Worm (Caenorhabditis elegans): ENCODE measurements around the gene M05D6.3.
A peak's percentile ranks its signal among the peaks of the same experiment; 100 is the strongest.

Gene M05D6.3

DNA sequence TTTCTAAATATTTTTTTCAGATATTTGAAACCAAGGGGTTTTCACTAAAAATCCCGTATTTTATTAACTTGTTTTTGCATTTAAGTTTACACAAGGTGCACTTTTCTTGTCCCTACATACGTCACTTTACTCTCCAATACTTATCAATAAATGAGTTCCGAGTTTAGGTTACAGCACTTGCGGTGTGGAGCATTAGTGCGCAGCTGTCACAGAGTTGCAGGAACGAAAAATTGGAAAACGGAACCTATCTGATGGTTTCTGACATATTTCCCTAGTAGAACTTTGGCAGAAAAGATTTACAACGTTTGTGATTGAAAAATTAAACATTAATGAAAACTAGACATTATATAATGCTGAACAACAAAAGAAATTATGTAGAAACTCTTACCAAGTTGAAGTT is 22.6 kb downstream of the M05D6.3 start:
- TF ChIP-seq xnd-1 (tag; optimal IDR thresholded peaks at IDR 0.05) (no peak), lsl-1 (GFP tag; optimal IDR thresholded peaks at IDR 0.05) (no peak), aptf-3 (GFP tag; IDR thresholded peaks at IDR 0.05) (no peak), him-1 (tag; optimal IDR thresholded peaks at IDR 0.05) (no peak), F10E7.11 (tag; optimal IDR thresholded peaks at IDR 0.05) (no peak), nhr-80 (tag; optimal IDR thresholded peaks at IDR 0.05) (no peak), nhr-90 (tag; optimal IDR thresholded peaks at IDR 0.05) (no peak), lin-40 (tag; optimal IDR thresholded peaks at IDR 0.05) (no peak), B0035.1 (tag; optimal IDR thresholded peaks at IDR 0.05) (no peak), ccch-3 (GFP tag; optimal IDR thresholded peaks at IDR 0.05) (no peak), F33H1.4 (GFP tag; IDR thresholded peaks at IDR 0.05) (no peak), D2030.7 (GFP tag; IDR thresholded peaks at IDR 0.05) (no peak), lin-35 (GFP tag; optimal IDR thresholded peaks at IDR 0.05) (no peak)

DNA sequence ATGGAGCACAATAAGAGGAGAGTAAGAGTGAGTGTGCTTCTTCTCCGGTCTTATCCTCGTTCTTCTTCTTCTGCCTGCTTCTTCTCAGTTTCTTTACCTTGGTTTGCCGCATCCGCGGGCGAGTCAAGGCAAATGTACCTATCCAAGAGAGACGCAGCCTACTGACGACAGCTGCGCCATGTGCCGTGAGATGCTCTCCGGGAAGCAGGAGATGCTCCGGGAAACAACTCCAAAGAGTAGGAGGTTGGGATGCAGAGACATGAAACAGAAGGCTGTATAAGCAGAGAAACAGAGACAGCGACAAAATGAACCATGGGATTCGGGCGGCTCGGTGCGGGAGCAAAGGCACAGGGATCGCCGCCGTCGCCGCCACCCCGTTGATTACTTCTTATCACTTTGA is 23.4 kb downstream of the M05D6.3 start:
- TF ChIP-seq cebp-1 (GFP tag; IDR thresholded peaks at IDR 0.05) (no peak), cebp-1 (tag; optimal IDR thresholded peaks at IDR 0.05) (peak; percentile 11), bed-2 (GFP tag; IDR thresholded peaks at IDR 0.05) (0 out of 2 replicates have a peak, but pooled peaks have one; percentile 7), lsy-27 (tag; optimal IDR thresholded peaks at IDR 0.05; ENCODE audit: borderline replicate concordance, insufficient read depth) (no peak)

DNA sequence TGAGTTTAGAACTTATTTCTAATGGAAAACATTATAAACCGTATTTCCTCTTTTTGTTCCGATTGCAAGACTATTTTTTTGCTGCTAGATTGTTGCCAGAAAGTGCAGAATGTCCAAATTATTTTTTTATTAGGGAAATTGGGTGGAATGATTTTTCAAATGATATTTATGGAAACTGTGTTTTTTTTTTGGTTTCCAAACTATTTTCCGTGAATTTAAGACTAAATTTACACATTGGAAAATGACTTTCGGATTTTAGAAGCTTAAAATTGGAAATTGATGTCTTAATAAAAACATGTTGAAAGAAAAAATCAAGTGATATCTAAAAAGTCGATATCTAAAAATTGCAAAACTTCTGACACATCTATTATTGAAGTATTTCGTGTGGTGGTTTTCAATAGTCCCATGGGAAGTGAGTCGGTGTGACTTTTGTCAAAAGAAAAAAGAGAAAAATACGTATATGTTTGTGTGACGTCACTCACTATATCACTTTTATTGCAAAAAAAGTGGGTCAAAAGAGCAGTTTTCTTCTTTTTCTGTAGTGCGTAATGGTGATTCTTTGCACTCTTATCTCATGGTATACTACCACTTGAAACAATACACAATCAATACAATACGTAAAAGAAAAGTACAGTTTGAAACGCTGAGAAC is 28.6 kb downstream of the M05D6.3 start:
- TF ChIP-seq Y53F4B.3 (GFP tag; IDR thresholded peaks at IDR 0.05) (no peak), F23B12.7 (tag; optimal IDR thresholded peaks at IDR 0.05; ENCODE audit: insufficient read depth) (no peak), let-526 (GFP tag; IDR thresholded peaks at IDR 0.05) (no peak), T26A5.8 (tag; optimal IDR thresholded peaks at IDR 0.05) (no peak)

DNA sequence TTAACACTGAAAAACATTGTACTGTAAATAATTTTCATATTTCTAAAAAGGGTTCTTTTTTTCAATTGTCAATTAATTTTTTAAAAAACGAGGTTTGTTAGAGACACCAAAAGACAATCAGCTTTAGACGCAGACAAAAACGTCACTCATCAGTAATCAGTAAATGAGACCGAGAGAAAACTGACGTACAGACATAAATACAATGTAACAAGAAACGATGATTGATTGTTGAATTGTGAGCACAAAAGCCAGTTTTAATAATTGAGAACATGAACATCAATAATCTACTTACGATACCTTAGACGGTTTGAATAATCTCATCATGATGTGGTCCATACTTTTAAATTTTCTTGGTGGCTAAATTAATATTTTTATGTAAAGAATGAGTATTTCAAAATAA is 31.2 kb downstream of the M05D6.3 start:
- TF ChIP-seq lir-1 (GFP tag; conservative IDR thresholded peaks at IDR 0.05) (no peak), nhr-80 (tag; optimal IDR thresholded peaks at IDR 0.05) (peak; percentile 54)

DNA sequence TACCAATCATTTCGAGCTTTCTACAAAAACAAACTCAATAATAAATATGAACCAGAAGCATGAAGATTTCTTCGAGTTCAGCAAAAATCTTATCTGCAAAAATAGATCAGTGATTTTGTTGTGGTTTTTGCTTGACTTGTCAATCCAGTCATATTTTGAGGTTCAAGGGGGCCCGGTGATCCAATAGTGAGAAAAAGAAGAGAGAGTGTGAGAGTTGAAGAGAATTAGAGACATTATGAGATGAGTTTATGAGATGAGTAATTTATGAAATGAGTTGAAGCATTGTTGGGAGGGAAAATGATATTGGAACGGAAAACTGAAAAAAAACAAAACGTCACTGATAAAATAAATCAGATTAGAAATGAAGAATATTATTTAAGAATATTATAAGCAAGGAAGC is 33.4 kb downstream of the M05D6.3 start, which contains the start of gene T13H5.1:
T13H5.1 (minus strand) TSS at position 101 of the 400 bp plus-strand sequence.
- TF ChIP-seq nhr-27 (tag; optimal IDR thresholded peaks at IDR 0.05) = no peak
- no peak for TF ChIP-seq unc-62 (GFP tag; optimal IDR thresholded peaks at IDR 0.05)
- TF ChIP-seq Y67H2A.10 (GFP tag; conservative IDR thresholded peaks at IDR 0.05) = no peak
- no peak for TF ChIP-seq F55B11.4 (tag; optimal IDR thresholded peaks at IDR 0.05; ENCODE audit: borderline replicate concordance, insufficient read depth)
- no peak for TF ChIP-seq egl-44 (GFP tag; IDR thresholded peaks at IDR 0.05)
- TF ChIP-seq aptf-3 (GFP tag; IDR thresholded peaks at IDR 0.05) = no peak
- TF ChIP-seq sptf-2 (GFP tag; optimal IDR thresholded peaks at IDR 0.05) = no peak
- TF ChIP-seq attf-5 (GFP tag; optimal IDR thresholded peaks at IDR 0.05) = no peak
- no peak for TF ChIP-seq madf-10 (tag; optimal IDR thresholded peaks at IDR 0.05)
- no peak for TF ChIP-seq ZK185.1 (tag; optimal IDR thresholded peaks at IDR 0.05; ENCODE audit: poor library complexity, severe bottlenecking)
- TF ChIP-seq die-1 (tag; optimal IDR thresholded peaks at IDR 0.05) = no peak
- TF ChIP-seq xnd-1 (tag; optimal IDR thresholded peaks at IDR 0.05) = no peak
